Worm (Caenorhabditis elegans): Measurements from ENCODE around the gene B0432.7.

Gene B0432.7

DNA sequence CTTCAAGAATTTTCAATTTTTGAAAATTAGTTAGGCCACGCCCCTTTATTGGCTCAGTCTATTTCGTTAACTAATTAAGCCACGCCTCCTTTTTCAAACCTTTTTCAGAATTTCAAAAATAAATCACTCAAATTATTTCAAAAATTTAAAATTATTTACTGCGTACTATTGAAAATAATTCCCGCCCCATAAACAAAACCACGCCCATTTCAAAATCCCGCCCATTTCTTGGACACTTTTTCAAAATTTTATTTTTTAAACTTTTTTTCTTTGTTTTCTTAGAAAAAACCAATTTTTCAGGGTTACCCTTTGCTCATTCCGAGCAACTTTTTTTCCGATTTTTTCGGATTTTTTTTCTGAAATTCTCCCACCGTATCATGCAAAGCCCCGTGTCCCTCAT lies 9.7 kb downstream of the B0432.7 start, which contains the start of gene B0432.14:
TSS of gene B0432.14 (plus strand) at position 301 of the 400 bp plus-strand sequence.
- TF ChIP-seq fkh-4 (tag; optimal IDR thresholded peaks at IDR 0.05; ENCODE audit: borderline replicate concordance) (no peak), ceh-8 (GFP tag; optimal IDR thresholded peaks at IDR 0.05) (no peak), egl-27 (tag; optimal IDR thresholded peaks at IDR 0.05) (no peak), C34B4.2 (tag; optimal IDR thresholded peaks at IDR 0.05) (no peak), snu-23 (GFP tag; optimal IDR thresholded peaks at IDR 0.05) (no peak), skn-1 (tag; optimal IDR thresholded peaks at IDR 0.05) (no peak), ztf-4 (tag; optimal IDR thresholded peaks at IDR 0.05) (no peak), lin-14 (GFP tag; optimal IDR thresholded peaks at IDR 0.05) (no peak), ceh-63 (GFP tag; optimal IDR thresholded peaks at IDR 0.05) (no peak), nhr-77 (tag; optimal IDR thresholded peaks at IDR 0.05) (no peak), aha-1 (tag; optimal IDR thresholded peaks at IDR 0.05) (no peak)

DNA sequence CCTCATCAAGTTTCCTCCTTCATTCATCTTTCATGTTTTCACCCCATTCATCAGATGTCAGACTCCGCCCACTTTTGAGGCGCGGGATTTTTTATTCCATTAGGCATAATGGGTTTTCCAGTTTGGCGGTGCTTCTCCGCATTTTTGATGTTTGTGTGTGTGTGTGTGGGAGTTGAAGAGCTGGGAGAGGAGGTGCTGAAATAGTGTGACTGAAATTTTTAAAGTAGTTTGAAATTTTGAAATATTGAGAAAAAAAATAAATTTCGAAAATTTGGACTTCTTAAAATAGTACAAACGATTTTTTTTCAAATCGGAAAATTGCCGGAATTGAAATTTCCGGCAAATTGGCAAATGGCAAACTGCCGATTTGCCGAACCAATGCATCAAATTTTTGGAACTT lies 10.2 kb downstream of the B0432.7 start, which contains the start of gene scc-2:
TSS of gene scc-2 (minus strand) at position 101 of the 400 bp plus-strand sequence.
- TF ChIP-seq tlp-1 (tag; optimal IDR thresholded peaks at IDR 0.05) (no peak), efl-1 (optimal IDR thresholded peaks at IDR 0.05) (no peak), efl-1 (GFP tag; optimal IDR thresholded peaks at IDR 0.05 in 1 of 2) (no peak), isw-1 (GFP tag; IDR thresholded peaks at IDR 0.05) (no peak), unc-98 (GFP tag; IDR thresholded peaks at IDR 0.05) (no peak), pag-3 (tag; optimal IDR thresholded peaks at IDR 0.05; ENCODE audit: borderline replicate concordance, insufficient read depth) (no peak), swsn-7 (tag; optimal IDR thresholded peaks at IDR 0.05) (no peak), aha-1 (tag; optimal IDR thresholded peaks at IDR 0.05) (no peak), Y116A8C.19 (tag; optimal IDR thresholded peaks at IDR 0.05; ENCODE audit: borderline replicate concordance) (no peak), ets-5 (GFP tag; IDR thresholded peaks at IDR 0.05) (no peak), blmp-1 (tag; optimal IDR thresholded peaks at IDR 0.05) (no peak), efl-3 (GFP tag; optimal IDR thresholded peaks at IDR 0.05) (no peak), fkh-4 (tag; optimal IDR thresholded peaks at IDR 0.05; ENCODE audit: borderline replicate concordance) (no peak), ama-1 (optimal IDR thresholded peaks at IDR 0.05) (no peak), grh-1 (GFP tag; IDR thresholded peaks at IDR 0.05) (no peak), hlh-4 (tag; optimal IDR thresholded peaks at IDR 0.05) (no peak)

DNA sequence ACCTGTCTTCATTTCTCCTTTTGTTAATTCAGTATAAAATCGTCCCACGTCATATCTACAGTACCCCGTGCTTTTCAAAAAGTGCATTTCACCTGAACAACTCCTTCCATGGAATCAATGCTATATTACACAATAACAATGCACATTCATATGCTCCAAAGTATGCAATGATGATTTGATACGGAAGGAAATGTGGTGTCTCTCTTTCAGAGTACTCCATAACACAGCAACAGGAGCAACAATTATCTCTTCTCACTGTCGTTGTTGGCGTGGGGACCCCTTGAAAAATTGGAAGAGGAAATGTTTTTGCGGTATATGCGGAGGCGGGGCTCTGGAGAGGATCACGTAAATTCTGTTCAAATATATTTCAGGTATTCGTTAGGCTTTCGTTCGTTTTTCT lies 16.3 kb downstream of the B0432.7 start, which contains the start of gene cat-2:
TSS of gene cat-2 (plus strand) at position 301 of the 400 bp plus-strand sequence.
- TF ChIP-seq nhr-11 (tag; optimal IDR thresholded peaks at IDR 0.05) (no peak), C04F5.9 (tag; optimal IDR thresholded peaks at IDR 0.05) (no peak), snu-23 (GFP tag; optimal IDR thresholded peaks at IDR 0.05) (no peak), lin-39 (tag; optimal IDR thresholded peaks at IDR 0.05) (no peak), lin-35 (GFP tag; optimal IDR thresholded peaks at IDR 0.05) (no peak), ets-5 (GFP tag; IDR thresholded peaks at IDR 0.05) (no peak), jun-1 (tag; optimal IDR thresholded peaks at IDR 0.05) (no peak), vab-15 (tag; optimal IDR thresholded peaks at IDR 0.05) (no peak), nhr-85 (tag) (no peak), ceh-88 (GFP tag; IDR thresholded peaks at IDR 0.05) (no peak), nhr-12 (tag; optimal IDR thresholded peaks at IDR 0.05) (no peak), nhr-76 (tag; optimal IDR thresholded peaks at IDR 0.05) (no peak), hlh-17 (GFP tag; optimal IDR thresholded peaks at IDR 0.05; ENCODE audit: borderline replicate concordance) (no peak), lir-3 (tag; optimal IDR thresholded peaks at IDR 0.05; ENCODE audit: poor library complexity) (no peak), lsy-2 (tag; optimal IDR thresholded peaks at IDR 0.05) (no peak), swsn-7 (tag; optimal IDR thresholded peaks at IDR 0.05) (no peak), nhr-28 (tag; optimal IDR thresholded peaks at IDR 0.05) (no peak), pax-3 (tag; optimal IDR thresholded peaks at IDR 0.05) (no peak), ceh-82 (tag; optimal IDR thresholded peaks at IDR 0.05) (no peak)

Data from whole organism, L1 larva.